Worm (Caenorhabditis elegans) whole organism, L1 larva: ENCODE results near the gene K12H6.4.

Experiments used
- F16B12.6 ChIP-seq: fragments of 150-350 bp; optimal IDR thresholded peaks from 2 replicates; lab custom pipeline; 2014; ENCODE audit warnings: missing biosample characterization, missing genetic modification characterization
- aha-1 ChIP-seq: fragments of 150-350 bp; optimal IDR thresholded peaks from 2 replicates; lab custom pipeline; 2014; ENCODE audit warnings: missing biosample characterization, missing genetic modification characterization
- aly-2 ChIP-seq: fragments of 150-350 bp; optimal IDR thresholded peaks from 2 replicates; lab custom pipeline; 2014; ENCODE audit warnings: missing biosample characterization, missing genetic modification characterization
- ama-1 ChIP-seq: fragments of 150-350 bp; optimal IDR thresholded peaks from 2 replicates; lab custom pipeline; 2014
- ceh-63 ChIP-seq: fragments of 200-800 bp; sonication (Bioruptor generic); optimal IDR thresholded peaks from 2 replicates; lab custom pipeline; 2018; ENCODE audit warnings: mild to moderate bottlenecking, missing genetic modification characterization, missing compliant biosample characterization
- ceh-88 ChIP-seq: fragments of 200-800 bp; sonication (Bioruptor generic); IDR thresholded peaks from 2 replicates; pipeline ENCODE4 v1.3.6; 2022; ENCODE audit warnings: missing genetic modification characterization, missing compliant biosample characterization
- dpl-1 ChIP-seq, 3 experiments: fragments of 150-350 bp in 2 of 3; sonication (generic microtip) in 1 of 3; optimal IDR thresholded peaks; 2 replicates each; lab custom pipeline; 2014 to 2017; ENCODE audit warnings: missing biosample characterization in 3 of 3, missing genetic modification characterization in 3 of 3, missing genetic modification reagents in 3 of 3
- dsc-1 ChIP-seq: sonication (generic microtip); optimal IDR thresholded peaks from 2 replicates; lab custom pipeline; 2016; ENCODE audit warnings: mild to moderate bottlenecking, missing genetic modification characterization, missing compliant biosample characterization
- efl-1 ChIP-seq, 4 experiments: fragments of 150-350 bp; optimal IDR thresholded peaks in 3 of 4; peaks in 1 of 4; 1 replicate in 1 of 4; 2 replicates in 3 of 4; lab custom pipeline; 2014; ENCODE audit warnings: missing biosample characterization in 2 of 4, missing genetic modification characterization in 2 of 4, missing genetic modification reagents in 2 of 4
- egl-13 ChIP-seq: sonication (generic microtip); optimal IDR thresholded peaks from 2 replicates; lab custom pipeline; 2016; ENCODE audit warnings: missing genotype, missing genetic modification reagents, missing genetic modification characterization, missing compliant biosample characterization
- elt-2 ChIP-seq: sonication (generic microtip); optimal IDR thresholded peaks from 2 replicates; lab custom pipeline; 2016; ENCODE audit warnings: missing genetic modification characterization, mild to moderate bottlenecking, inconsistent platforms, missing compliant biosample characterization, missing genetic modification reagents
- fkh-10 ChIP-seq: sonication (generic microtip); optimal IDR thresholded peaks from 2 replicates; lab custom pipeline; 2017; ENCODE audit warnings: missing biosample characterization, missing genetic modification reagents, missing genetic modification characterization
- fkh-4 ChIP-seq: sonication (generic microtip); optimal IDR thresholded peaks from 2 replicates; lab custom pipeline; 2016; ENCODE audit warnings: missing compliant biosample characterization, missing genetic modification characterization, borderline replicate concordance
- fkh-8 ChIP-seq: sonication (generic microtip); optimal IDR thresholded peaks from 2 replicates; lab custom pipeline; 2016; ENCODE audit warnings: mild to moderate bottlenecking, missing genetic modification characterization, missing compliant biosample characterization
- fos-1 ChIP-seq: fragments of 150-350 bp; optimal IDR thresholded peaks from 2 replicates; lab custom pipeline; 2014; ENCODE audit warnings: missing biosample characterization, missing genetic modification characterization
- hlh-17 ChIP-seq: fragments of 200-800 bp; sonication (Bioruptor generic); optimal IDR thresholded peaks from 2 replicates; lab custom pipeline; 2018; ENCODE audit warnings: missing genetic modification characterization, mild to moderate bottlenecking, missing compliant biosample characterization, moderate library complexity, borderline replicate concordance
- hpl-2 ChIP-seq: fragments of 150-350 bp; optimal IDR thresholded peaks from 2 replicates; lab custom pipeline; 2014; ENCODE audit warnings: missing biosample characterization, missing genetic modification reagents, missing genetic modification characterization
- lin-13 ChIP-seq: fragments of 150-350 bp; optimal IDR thresholded peaks from 2 replicates; lab custom pipeline; 2014; ENCODE audit warnings: missing biosample characterization, missing genetic modification reagents, missing genetic modification characterization
- lin-14 ChIP-seq: fragments of 200-800 bp; sonication (Bioruptor generic); optimal IDR thresholded peaks from 2 replicates; lab custom pipeline; 2018; ENCODE audit warnings: mild to moderate bottlenecking, missing genetic modification characterization, moderate library complexity, missing compliant biosample characterization
- lin-35 ChIP-seq, 2 experiments: fragments of 150-350 bp; optimal IDR thresholded peaks; 2 replicates each; lab custom pipeline; 2014; ENCODE audit warnings: missing biosample characterization in 2 of 2, missing genetic modification characterization in 2 of 2, missing genetic modification reagents in 2 of 2
- lin-39 ChIP-seq: fragments of 150-350 bp; optimal IDR thresholded peaks from 2 replicates; lab custom pipeline; 2014; ENCODE audit warnings: missing biosample characterization, missing genetic modification reagents, missing genetic modification characterization
- lsy-2 ChIP-seq, 2 experiments: fragments of 150-350 bp; optimal IDR thresholded peaks; 2 replicates each; lab custom pipeline; 2014; ENCODE audit warnings: missing biosample characterization in 2 of 2, missing genetic modification characterization in 2 of 2
- mab-9 ChIP-seq: fragments of 200-800 bp; sonication (Bioruptor generic); IDR thresholded peaks from 2 replicates; pipeline ENCODE4 v1.3.6; 2022; ENCODE audit warnings: missing genetic modification reagents, missing genetic modification characterization, missing compliant biosample characterization
- nhr-11 ChIP-seq: fragments of 150-350 bp; optimal IDR thresholded peaks from 2 replicates; lab custom pipeline; 2014; ENCODE audit warnings: missing biosample characterization, missing genetic modification characterization
- nhr-71 ChIP-seq: sonication (generic microtip); optimal IDR thresholded peaks from 2 replicates; lab custom pipeline; 2016; ENCODE audit warnings: mild to moderate bottlenecking, missing genetic modification characterization, moderate library complexity, missing compliant biosample characterization
- nhr-77 ChIP-seq: fragments of 150-350 bp; optimal IDR thresholded peaks from 2 replicates; lab custom pipeline; 2014; ENCODE audit warnings: missing biosample characterization, missing genetic modification characterization
- nhr-84 ChIP-seq: sonication (generic microtip); optimal IDR thresholded peaks from 2 replicates; lab custom pipeline; 2017; ENCODE audit warnings: missing biosample characterization, missing genetic modification characterization
- nhr-85 ChIP-seq: sonication (generic microtip); peaks from one replicate; lab custom pipeline; 2016; ENCODE audit warnings: missing genetic modification characterization, inconsistent platforms, missing compliant biosample characterization
- skn-1 ChIP-seq: fragments of 150-350 bp; optimal IDR thresholded peaks from 2 replicates; lab custom pipeline; 2014; ENCODE audit warnings: missing biosample characterization, missing genetic modification characterization
- snpc-4 ChIP-seq: fragments of 150-350 bp; optimal IDR thresholded peaks from 2 replicates; lab custom pipeline; 2014; ENCODE audit warnings: missing biosample characterization, missing genetic modification characterization
- snu-23 ChIP-seq: sonication (generic microtip); optimal IDR thresholded peaks from 2 replicates; lab custom pipeline; 2016; ENCODE audit warnings: missing genetic modification characterization, missing compliant biosample characterization
- sox-4 ChIP-seq: sonication (generic microtip); optimal IDR thresholded peaks from 2 replicates; lab custom pipeline; 2016; ENCODE audit warnings: missing genetic modification characterization, missing compliant biosample characterization
- tlp-1 ChIP-seq: fragments of 150-350 bp; optimal IDR thresholded peaks from 2 replicates; lab custom pipeline; 2014; ENCODE audit warnings: missing biosample characterization, missing genetic modification characterization
- unc-30 ChIP-seq: sonication (generic microtip); optimal IDR thresholded peaks from 2 replicates; lab custom pipeline; 2017; ENCODE audit warnings: missing biosample characterization, missing genetic modification characterization
- unc-62 ChIP-seq: fragments of 150-350 bp; optimal IDR thresholded peaks from 2 replicates; lab custom pipeline; 2014; ENCODE audit warnings: missing biosample characterization, missing genetic modification reagents, missing genetic modification characterization
- unc-98 ChIP-seq: fragments of 200-800 bp; sonication (Bioruptor generic); IDR thresholded peaks from 2 replicates; pipeline ENCODE4 v1.3.6; 2022; ENCODE audit warnings: missing genetic modification characterization, missing compliant biosample characterization
- vab-15 ChIP-seq: sonication (generic microtip); optimal IDR thresholded peaks from 2 replicates; lab custom pipeline; 2017; ENCODE audit warnings: missing genotype, mild to moderate bottlenecking, missing genetic modification characterization, missing compliant biosample characterization
- zag-1 ChIP-seq: fragments of 150-350 bp; optimal IDR thresholded peaks from 2 replicates; lab custom pipeline; 2014; ENCODE audit warnings: missing biosample characterization, missing genetic modification characterization
- zip-4 ChIP-seq: fragments of 200-800 bp; sonication (Bioruptor generic); optimal IDR thresholded peaks from 2 replicates; lab custom pipeline; 2018; ENCODE audit warnings: mild to moderate bottlenecking, missing genetic modification characterization, moderate library complexity, missing compliant biosample characterization
- ztf-4 ChIP-seq: fragments of 150-350 bp; optimal IDR thresholded peaks from 2 replicates; lab custom pipeline; 2014; ENCODE audit warnings: missing biosample characterization, missing genetic modification characterization

The K12H6.4 gene

ce11 chrII:2832098-2832497 lies 8.0 kb upstream of the K12H6.4 start (continued):
- TF ChIP-seq ceh-88 (GFP tag; lab: Robert Waterston, UW) (no peak), aly-2 (tag; lab: Kevin White, UChicago) (no peak), lin-35 (GFP tag; optimal IDR thresholded peaks at IDR 0.05; lab: Kevin White, UChicago) (peak in 1 of 2 experiments; percentile 37), ceh-63 (GFP tag; lab: Kevin White, UChicago) (no peak), vab-15 (no peak), lin-13 (GFP tag; lab: Kevin White, UChicago) (no peak), unc-30 (tag; lab: Kevin White, UChicago) (no peak), hlh-17 (GFP tag; lab: Kevin White, UChicago) (no peak), nhr-77 (peak; percentile 9), dsc-1 (tag; lab: Kevin White, UChicago) (no peak), fkh-10 (no peak), unc-62 (GFP tag; lab: Kevin White, UChicago) (no peak), sox-4 (tag; lab: Kevin White, UChicago) (no peak), snu-23 (GFP tag; lab: Kevin White, UChicago) (peak; percentile 33), nhr-11 (tag; lab: Kevin White, UChicago) (no peak), nhr-84 (tag; lab: Kevin White, UChicago) (no peak), ztf-4 (tag; lab: Kevin White, UChicago) (no peak), dpl-1 (GFP tag; optimal IDR thresholded peaks at IDR 0.05; lab: Kevin White, UChicago) (peak in 2 of 3 experiments; percentile 10 to 15), skn-1 (no peak), lin-39 (tag; lab: Kevin White, UChicago) (no peak), zip-4 (GFP tag; lab: Kevin White, UChicago) (no peak), hpl-2 (GFP tag; lab: Kevin White, UChicago) (no peak), lin-14 (GFP tag; lab: Kevin White, UChicago) (peak; percentile 77), snpc-4 (no peak), efl-1 (optimal IDR thresholded peaks at IDR 0.05; lab: Kevin White, UChicago) (peak; percentile 13 to 36), efl-1 (GFP tag; optimal IDR thresholded peaks at IDR 0.05 in 1 of 2; lab: Kevin White, UChicago) (no peak), unc-98 (no peak), egl-13 (tag; lab: Kevin White, UChicago) (no peak), lsy-2 (tag; optimal IDR thresholded peaks at IDR 0.05; lab: Kevin White, UChicago) (peak; percentile 40 to 54), tlp-1 (tag; lab: Kevin White, UChicago) (no peak), elt-2 (tag; lab: Kevin White, UChicago) (no peak), F16B12.6 (no peak), fos-1 (tag; lab: Kevin White, UChicago) (no peak), mab-9 (GFP tag; lab: Robert Waterston, UW) (no peak), aha-1 (tag; lab: Kevin White, UChicago) (no peak)

ce11 chrII:2831173-2831572 lies 7.1 kb upstream of the K12H6.4 start, which contains the start of gene K12H6.6:
Gene K12H6.6, minus strand, starts transcription at chrII:2831233.
- TF ChIP-seq ztf-4 (tag; lab: Kevin White, UChicago) (no peak), ama-1 (lab: Kevin White, UChicago) (no peak), fkh-8 (peak; percentile 30), snu-23 (GFP tag; lab: Kevin White, UChicago) (peak; percentile 11), lin-14 (GFP tag; lab: Kevin White, UChicago) (peak; percentile 70), mab-9 (GFP tag; lab: Robert Waterston, UW) (no peak), nhr-71 (tag; lab: Kevin White, UChicago) (peak; percentile 39), zag-1 (tag; lab: Kevin White, UChicago) (no peak), lin-13 (GFP tag; lab: Kevin White, UChicago) (peak; percentile 6), dpl-1 (GFP tag; optimal IDR thresholded peaks at IDR 0.05; lab: Kevin White, UChicago) (peak in 1 of 3 experiments; percentile 9), nhr-85 (tag; lab: Kevin White, UChicago) (peak; percentile 45), skn-1 (peak; percentile 43)

DNA sequence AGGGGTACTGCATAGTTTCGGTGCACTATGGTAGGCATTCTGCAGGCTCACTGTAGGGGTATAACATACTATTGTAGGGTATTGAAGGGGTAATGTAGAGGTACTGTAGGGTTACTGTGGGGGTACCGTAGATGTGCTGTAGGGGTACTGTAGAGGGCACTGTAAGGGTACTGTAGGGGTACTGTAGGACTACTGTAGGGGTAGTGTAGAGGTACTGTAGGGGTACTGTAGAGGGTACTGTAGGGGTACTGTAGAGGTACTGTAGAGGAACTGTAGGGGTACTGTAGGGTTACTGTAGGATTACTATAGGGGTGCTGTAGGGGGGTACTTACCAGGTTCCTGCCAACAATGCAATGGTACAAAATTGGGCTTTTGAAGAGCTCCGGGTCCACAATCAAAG lies 6.1 kb upstream of the K12H6.4 start:
- TF ChIP-seq fkh-4 (tag; lab: Kevin White, UChicago) = no peak
- peak; percentile 42 for TF ChIP-seq nhr-85 (tag; lab: Kevin White, UChicago)
- no peak for TF ChIP-seq efl-1 (optimal IDR thresholded peaks at IDR 0.05; lab: Kevin White, UChicago)
- peak in 1 of 2 experiments; percentile 75 for TF ChIP-seq efl-1 (GFP tag; optimal IDR thresholded peaks at IDR 0.05 in 1 of 2; lab: Kevin White, UChicago)
- no peak for TF ChIP-seq F16B12.6
